Fruit fly (Drosophila melanogaster): ENCODE data around the gene GstD7.

DNA sequence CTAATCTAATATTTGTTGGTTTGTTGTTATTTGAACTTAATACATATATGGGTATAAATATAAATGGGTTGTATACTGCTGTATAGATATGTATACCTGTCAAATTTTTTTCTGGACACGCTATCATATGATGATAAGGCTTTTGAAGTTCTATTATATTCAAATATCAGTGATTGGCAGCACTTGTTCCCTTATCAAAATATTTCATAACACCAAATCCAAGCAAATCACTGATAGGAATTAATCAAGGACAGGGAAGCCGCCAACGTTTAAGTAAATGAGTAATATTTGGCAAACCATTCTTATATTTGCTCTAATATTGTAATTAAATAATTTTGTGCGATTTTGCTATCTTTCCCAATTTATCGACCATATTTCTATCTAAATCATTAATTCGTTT, 949 bp downstream of the GstD7 start:
- TF ChIP-seq insv (optimal IDR thresholded peaks at IDR 0.05) (no peak), psq (optimal IDR thresholded peaks at IDR 0.05) (no peak), h (optimal IDR thresholded peaks at IDR 0.05) (no peak)
